Worm (Caenorhabditis elegans) whole organism, L1 larva: ENCODE data around the gene acdh-2.

Experiments
- alr-1 ChIP-seq: fragments of 200-800 bp; sonication (Bioruptor generic); optimal IDR thresholded peaks from 2 replicates; lab custom pipeline; 2018; ENCODE audit warnings: borderline replicate concordance, mild to moderate bottlenecking, missing genetic modification characterization, missing compliant biosample characterization
- tbx-2 ChIP-seq: sonication (generic microtip); optimal IDR thresholded peaks from 2 replicates; lab custom pipeline; 2016; ENCODE audit warnings: missing genetic modification characterization, missing compliant biosample characterization
- unc-62 ChIP-seq: fragments of 150-350 bp; optimal IDR thresholded peaks from 2 replicates; lab custom pipeline; 2014; ENCODE audit warnings: missing biosample characterization, missing genetic modification reagents, missing genetic modification characterization

ce11 chrII:5596247-5596646 is 49.0 kb upstream of the acdh-2 start, which contains the start of gene C17G10.1:
- TF ChIP-seq unc-62 (GFP tag; lab: Kevin White, UChicago) (no peak), alr-1 (no peak), tbx-2 (tag; lab: Kevin White, UChicago) (no peak)
